Fruit fly (Drosophila melanogaster): ENCODE data around the gene CG14696.
A peak's percentile ranks its signal among the peaks of the same experiment; 100 is the strongest.

- TF ChIP-seq CG4496 (GFP tag; IDR thresholded peaks at IDR 0.05) = no peak
- peak; percentile 75 for TF ChIP-seq CG14655 (GFP tag; optimal IDR thresholded peaks at IDR 0.05)
- peak; percentile 37 for TF ChIP-seq CG9948 (tag; optimal IDR thresholded peaks at IDR 0.05)
- TF ChIP-seq Snoo (tag; optimal IDR thresholded peaks at IDR 0.05) = no peak
- TF ChIP-seq CG8159 (tag; optimal IDR thresholded peaks at IDR 0.05) = peak; percentile 52
- TF ChIP-seq CG8301 (tag; optimal IDR thresholded peaks at IDR 0.05) = peak; percentile 47
- no peak for TF ChIP-seq Pif1B (GFP tag; optimal IDR thresholded peaks at IDR 0.05)
- no peak for TF ChIP-seq CG32121 (GFP tag; IDR thresholded peaks at IDR 0.05)
- no peak for TF ChIP-seq Pif1A (GFP tag; optimal IDR thresholded peaks at IDR 0.05)
- TF ChIP-seq EcR (GFP tag; optimal IDR thresholded peaks at IDR 0.05) = no peak
- peak; percentile 44 for TF ChIP-seq CG15710 (tag; optimal IDR thresholded peaks at IDR 0.05)
Measured at dm6 chr3R:10842422-10842821, 42.4 kb downstream of the CG14696 start.
